Fruit fly (Drosophila melanogaster): ENCODE measurements around the gene CG7768.

dm6 chr3L:14253455-14253854 is 35.5 kb downstream of the CG7768 start:
- no peak for TF ChIP-seq CG42726 (GFP tag; IDR thresholded peaks at IDR 0.05; ENCODE audit: partially characterized antibody)
- TF ChIP-seq CrebB (tag; optimal IDR thresholded peaks at IDR 0.05) = no peak
- no peak for TF ChIP-seq HLHmδ (GFP tag; optimal IDR thresholded peaks at IDR 0.05)
- TF ChIP-seq CG17361 (GFP tag; IDR thresholded peaks at IDR 0.05) = no peak
- no peak for TF ChIP-seq Hr39 (optimal IDR thresholded peaks at IDR 0.05)
- no peak for TF ChIP-seq ash1 (GFP tag; optimal IDR thresholded peaks at IDR 0.05)
- TF ChIP-seq CG1647 (GFP tag; optimal IDR thresholded peaks at IDR 0.05) = no peak
- TF ChIP-seq B-H1 (GFP tag; IDR thresholded peaks at IDR 0.05) = no peak
- no peak for TF ChIP-seq CG12769 (tag; optimal IDR thresholded peaks at IDR 0.05)
- no peak for TF ChIP-seq CG6689 (GFP tag; IDR thresholded peaks at IDR 0.05)
- no peak for TF ChIP-seq CG8359 (GFP tag; optimal IDR thresholded peaks at IDR 0.05; ENCODE audit: borderline replicate concordance)
- TF ChIP-seq knrl (GFP tag; IDR thresholded peaks at IDR 0.05; ENCODE audit: partially characterized antibody) = no peak
- no peak for TF ChIP-seq CG2889 (GFP tag; IDR thresholded peaks at IDR 0.05)
- no peak for TF ChIP-seq dan (GFP tag; IDR thresholded peaks at IDR 0.05)

All from whole organism, embryonic.